Worm (Caenorhabditis elegans): ENCODE measurements around the gene snf-5.

The snf-5 gene

ce11 chrII:12895078-12895670, 29.6 kb upstream of the snf-5 start, which contains the start of the genes clec-62 and clec-63:
Gene clec-62 (minus strand): TSS chrII:12895128.
Gene clec-63 (plus strand): TSS chrII:12895638.
- TF ChIP-seq tlp-1 (tag; optimal IDR thresholded peaks at IDR 0.05) (peak; percentile 55), elt-2 (tag; optimal IDR thresholded peaks at IDR 0.05) (peak; percentile 81), pax-3 (tag; optimal IDR thresholded peaks at IDR 0.05) (peak; percentile 21), lin-13 (GFP tag; optimal IDR thresholded peaks at IDR 0.05) (no peak), pqm-1 (tag; optimal IDR thresholded peaks at IDR 0.05) (peak; percentile 35)

- TF ChIP-seq mep-1 (tag; optimal IDR thresholded peaks at IDR 0.05) (no peak), elt-2 (tag; optimal IDR thresholded peaks at IDR 0.05) (peak; percentile 14)
Observed at ce11 chrII:12892407-12892806, 26.8 kb upstream of the snf-5 start.

ce11 chrII:12888471-12888870, 22.9 kb upstream of the snf-5 start, which contains the start of gene F35C5.3:
Gene F35C5.3 (plus strand): TSS chrII:12888771.
- TF ChIP-seq alr-1 (tag; optimal IDR thresholded peaks at IDR 0.05; ENCODE audit: borderline replicate concordance) (no peak), fkh-4 (tag; optimal IDR thresholded peaks at IDR 0.05; ENCODE audit: borderline replicate concordance) (no peak), zag-1 (tag; optimal IDR thresholded peaks at IDR 0.05) (no peak), nhr-237 (tag; optimal IDR thresholded peaks at IDR 0.05) (no peak), pqm-1 (tag; optimal IDR thresholded peaks at IDR 0.05) (no peak), fkh-10 (GFP tag; optimal IDR thresholded peaks at IDR 0.05) (no peak), ceh-82 (tag; optimal IDR thresholded peaks at IDR 0.05) (no peak), sup-37 (GFP tag; optimal IDR thresholded peaks at IDR 0.05) (no peak), nhr-77 (tag; optimal IDR thresholded peaks at IDR 0.05) (no peak), ztf-4 (tag; optimal IDR thresholded peaks at IDR 0.05) (no peak), blmp-1 (tag; optimal IDR thresholded peaks at IDR 0.05) (no peak), nhr-28 (tag; optimal IDR thresholded peaks at IDR 0.05) (no peak), ceh-8 (GFP tag; optimal IDR thresholded peaks at IDR 0.05) (no peak), mdl-1 (tag; optimal IDR thresholded peaks at IDR 0.05) (no peak), lin-35 (GFP tag; optimal IDR thresholded peaks at IDR 0.05) (no peak), nhr-11 (tag; optimal IDR thresholded peaks at IDR 0.05) (no peak), ztf-11 (tag; optimal IDR thresholded peaks at IDR 0.05) (no peak)

ce11 chrII:12884972-12885371, 19.4 kb upstream of the snf-5 start, which contains the start of gene sra-14:
Gene sra-14 (plus strand): TSS chrII:12885272.
- TF ChIP-seq aha-1 (tag; optimal IDR thresholded peaks at IDR 0.05) (no peak), lin-14 (GFP tag; optimal IDR thresholded peaks at IDR 0.05) (no peak), nhr-47 (tag; optimal IDR thresholded peaks at IDR 0.05) (no peak), fos-1 (tag; optimal IDR thresholded peaks at IDR 0.05) (no peak), C16A3.4 (tag; optimal IDR thresholded peaks at IDR 0.05) (no peak), nhr-76 (tag; optimal IDR thresholded peaks at IDR 0.05) (no peak), rnt-1 (tag; optimal IDR thresholded peaks at IDR 0.05) (no peak), nhr-20 (tag; optimal IDR thresholded peaks at IDR 0.05) (no peak), ceh-88 (GFP tag; IDR thresholded peaks at IDR 0.05) (no peak), mef-2 (tag; optimal IDR thresholded peaks at IDR 0.05) (no peak), Y116A8C.19 (tag; optimal IDR thresholded peaks at IDR 0.05; ENCODE audit: borderline replicate concordance) (no peak), alr-1 (tag; optimal IDR thresholded peaks at IDR 0.05; ENCODE audit: borderline replicate concordance) (no peak), fkh-10 (GFP tag; optimal IDR thresholded peaks at IDR 0.05) (no peak), unc-30 (tag; optimal IDR thresholded peaks at IDR 0.05) (no peak), jun-1 (tag; optimal IDR thresholded peaks at IDR 0.05) (no peak), aly-2 (tag; optimal IDR thresholded peaks at IDR 0.05) (no peak), blmp-1 (tag; optimal IDR thresholded peaks at IDR 0.05) (no peak), unc-86 (tag; optimal IDR thresholded peaks at IDR 0.05) (no peak), egl-27 (tag; optimal IDR thresholded peaks at IDR 0.05) (no peak)
